Fruit fly (Drosophila melanogaster) whole organism, embryonic: Measurements from ENCODE around the gene tho2.

Experiments used
- Adf1 ChIP-seq: fragments of 200-800 bp; sonication (Bioruptor generic); IDR thresholded peaks from 2 replicates; pipeline ENCODE4 v1.3.6; 2022; ENCODE audit warnings: missing biosample characterization, missing genetic modification characterization
- CG10979 ChIP-seq: fragments of 200-800 bp; sonication (Bioruptor generic); optimal IDR thresholded peaks from 2 replicates; lab custom pipeline; 2018; ENCODE audit warnings: missing biosample characterization, mild to moderate bottlenecking, missing genetic modification characterization, moderate library complexity
- CG11085 ChIP-seq: fragments of 200-800 bp; sonication (Bioruptor generic); IDR thresholded peaks from 2 replicates; pipeline ENCODE4 v1.3.6; 2022; ENCODE audit warnings: missing biosample characterization, missing genetic modification characterization
- CG11560 ChIP-seq: fragments of 200-800 bp; sonication (Bioruptor generic); IDR thresholded peaks from 3 replicates; pipeline ENCODE4 v1.3.6; 2022; ENCODE audit warnings: missing biosample characterization, missing genetic modification characterization
- CG11695 ChIP-seq: fragments of 200-800 bp; sonication (Bioruptor generic); IDR thresholded peaks from 3 replicates; pipeline ENCODE4 v1.3.6; 2022; ENCODE audit warnings: missing biosample characterization, missing genetic modification characterization
- CG12219 ChIP-seq: fragments of 200-800 bp; sonication (Bioruptor generic); optimal IDR thresholded peaks from 3 replicates; lab custom pipeline; 2018; ENCODE audit warnings: missing biosample characterization, mild to moderate bottlenecking, missing genetic modification characterization
- CG14050 ChIP-seq: fragments of 200-800 bp; sonication (Bioruptor generic); IDR thresholded peaks from 3 replicates; pipeline ENCODE4 v1.3.6; 2022; ENCODE audit warnings: missing biosample characterization, missing genetic modification characterization
- CG14710 ChIP-seq: fragments of 200-800 bp; sonication (Bioruptor generic); optimal IDR thresholded peaks from 3 replicates; lab custom pipeline; 2019; ENCODE audit warnings: missing biosample characterization, mild to moderate bottlenecking, missing genetic modification characterization, moderate library complexity
- CG14965 ChIP-seq: fragments of 200-800 bp; sonication (Bioruptor generic); optimal IDR thresholded peaks from 2 replicates; lab custom pipeline; 2016; ENCODE audit warnings: missing biosample characterization, missing genetic modification characterization, borderline replicate concordance
- CG15011 ChIP-seq: fragments of 200-800 bp; sonication (Bioruptor generic); optimal IDR thresholded peaks from 3 replicates; lab custom pipeline; 2018; ENCODE audit warnings: missing biosample characterization, mild to moderate bottlenecking, missing genetic modification characterization
- CG15073 ChIP-seq: fragments of 200-800 bp; sonication (Bioruptor generic); optimal IDR thresholded peaks from 2 replicates; lab custom pipeline; 2016; ENCODE audit warnings: missing biosample characterization, missing genetic modification characterization
- CG1603 ChIP-seq: fragments of 200-800 bp; sonication (Bioruptor generic); optimal IDR thresholded peaks from 2 replicates; lab custom pipeline; 2019; ENCODE audit warnings: missing biosample characterization, mild to moderate bottlenecking, missing genetic modification characterization, moderate library complexity
- CG32767 ChIP-seq: fragments of 200-800 bp; sonication (Bioruptor generic); IDR thresholded peaks from 2 replicates; pipeline ENCODE4 v1.3.6; 2022; ENCODE audit warnings: missing biosample characterization, missing genetic modification characterization
- CG32772 ChIP-seq: fragments of 200-800 bp; sonication (Bioruptor generic); IDR thresholded peaks from 2 replicates; pipeline ENCODE4 v1.3.6; 2022; ENCODE audit warnings: missing biosample characterization, missing genetic modification characterization
- CG4404 ChIP-seq: fragments of 200-800 bp; sonication (Bioruptor generic); IDR thresholded peaks from 2 replicates; pipeline ENCODE4 v1.3.6; 2022; ENCODE audit warnings: missing biosample characterization, missing genetic modification characterization
- CG4730 ChIP-seq: fragments of 200-800 bp; sonication (Bioruptor generic); IDR thresholded peaks from 2 replicates; pipeline ENCODE4 v1.3.6; 2022; ENCODE audit warnings: missing biosample characterization, missing genetic modification characterization
- CG7786 ChIP-seq: fragments of 200-800 bp; sonication (Bioruptor generic); optimal IDR thresholded peaks from 2 replicates; lab custom pipeline; 2016; ENCODE audit warnings: missing biosample characterization, missing genetic modification characterization
- CG7963 ChIP-seq: fragments of 200-800 bp; sonication (Bioruptor generic); IDR thresholded peaks from 3 replicates; pipeline ENCODE4 v1.3.6; 2022; ENCODE audit warnings: missing biosample characterization, missing genetic modification characterization; ENCODE audit not compliant: partially characterized antibody
- CG8089 ChIP-seq: fragments of 200-800 bp; sonication (Bioruptor generic); optimal IDR thresholded peaks from 3 replicates; lab custom pipeline; 2016; ENCODE audit warnings: missing biosample characterization, missing genetic modification characterization
- E2f1 ChIP-seq: fragments of 200-800 bp; sonication (Bioruptor generic); IDR thresholded peaks from 2 replicates; pipeline ENCODE4 v1.3.6; 2022; ENCODE audit warnings: missing biosample characterization, missing genetic modification characterization
- E2f2 ChIP-seq: fragments of 200-800 bp; sonication (Bioruptor generic); IDR thresholded peaks from 2 replicates; pipeline ENCODE4 v1.3.6; 2022; ENCODE audit warnings: missing biosample characterization, missing genetic modification characterization
- Fer3 ChIP-seq: fragments of 200-800 bp; sonication (Bioruptor generic); optimal IDR thresholded peaks from 2 replicates; lab custom pipeline; 2018; ENCODE audit warnings: missing biosample characterization, mild to moderate bottlenecking, missing genetic modification characterization, moderate library complexity
- H15 ChIP-seq: fragments of 200-800 bp; sonication (Bioruptor generic); IDR thresholded peaks from 3 replicates; pipeline ENCODE4 v1.3.6; 2022; ENCODE audit warnings: missing biosample characterization, missing genetic modification characterization
- HLH4C ChIP-seq: fragments of 200-800 bp; sonication (Bioruptor generic); IDR thresholded peaks from 3 replicates; pipeline ENCODE4 v1.3.6; 2022; ENCODE audit warnings: missing biosample characterization, missing genetic modification characterization; ENCODE audit not compliant: partially characterized antibody
- Hand ChIP-seq: fragments of 200-800 bp; sonication (Bioruptor generic); optimal IDR thresholded peaks from 2 replicates; lab custom pipeline; 2017; ENCODE audit warnings: mild to moderate bottlenecking, missing biosample characterization, missing genetic modification reagents, missing genetic modification characterization
- Hr51 ChIP-seq, 2 experiments: fragments of 200-800 bp; sonication (Bioruptor generic); optimal IDR thresholded peaks; 2 replicates in 1 of 2; 3 replicates in 1 of 2; lab custom pipeline; 2016 to 2018; ENCODE audit warnings: missing biosample characterization in 2 of 2, missing genetic modification characterization in 2 of 2, mild to moderate bottlenecking in 1 of 2, moderate library complexity in 1 of 2
- Mrtf ChIP-seq: fragments of 200-800 bp; sonication (Bioruptor generic); IDR thresholded peaks from 3 replicates; pipeline ENCODE4 v1.3.6; 2022; ENCODE audit warnings: missing biosample characterization, missing genetic modification characterization
- Neu2 ChIP-seq: fragments of 200-800 bp; sonication (Bioruptor generic); optimal IDR thresholded peaks from 3 replicates; lab custom pipeline; 2016; ENCODE audit warnings: missing biosample characterization, missing genetic modification characterization, borderline replicate concordance
- Nf-YA ChIP-seq: fragments of 200-800 bp; sonication (Bioruptor generic); IDR thresholded peaks from 2 replicates; pipeline ENCODE4 v1.3.6; 2022; ENCODE audit warnings: missing biosample characterization, missing genetic modification characterization
- Oli ChIP-seq: fragments of 200-800 bp; sonication (Bioruptor generic); optimal IDR thresholded peaks from 2 replicates; lab custom pipeline; 2018; ENCODE audit warnings: missing biosample characterization, mild to moderate bottlenecking, missing genetic modification characterization, moderate library complexity
- YL-1 ChIP-seq: fragments of 200-800 bp; sonication (Bioruptor generic); optimal IDR thresholded peaks from 3 replicates; lab custom pipeline; 2017; ENCODE audit warnings: missing biosample characterization, mild to moderate bottlenecking, missing genetic modification characterization
- ara ChIP-seq: fragments of 200-800 bp; sonication (Bioruptor generic); IDR thresholded peaks from 2 replicates; pipeline ENCODE4 v1.3.6; 2022; ENCODE audit warnings: missing biosample characterization, missing genetic modification characterization
- bab2 ChIP-seq: fragments of 200-800 bp; sonication (Bioruptor generic); optimal IDR thresholded peaks from 2 replicates; lab custom pipeline; 2016; ENCODE audit warnings: missing biosample characterization, missing genetic modification characterization
- bbx ChIP-seq: fragments of 200-800 bp; sonication (Bioruptor generic); IDR thresholded peaks from 2 replicates; pipeline ENCODE4 v1.3.6; 2022; ENCODE audit warnings: missing biosample characterization, missing genetic modification characterization; ENCODE audit not compliant: partially characterized antibody
- bcd ChIP-seq: fragments of 200-800 bp; sonication (Bioruptor generic); optimal IDR thresholded peaks from 2 replicates; lab custom pipeline; 2017; ENCODE audit warnings: missing biosample characterization, mild to moderate bottlenecking, missing genetic modification characterization
- cato ChIP-seq: fragments of 200-800 bp; sonication (Bioruptor generic); optimal IDR thresholded peaks from 2 replicates; lab custom pipeline; 2016; ENCODE audit warnings: missing biosample characterization, missing genetic modification characterization, borderline replicate concordance
- ewg ChIP-seq: fragments of 200-800 bp; sonication (Bioruptor generic); optimal IDR thresholded peaks from 3 replicates; lab custom pipeline; 2017; ENCODE audit warnings: mild to moderate bottlenecking, missing biosample characterization, missing genetic modification reagents, missing genetic modification characterization
- fru ChIP-seq: fragments of >200 bp; optimal IDR thresholded peaks from 2 replicates; lab custom pipeline; 2017
- grn ChIP-seq: fragments of 200-800 bp; sonication (Bioruptor generic); optimal IDR thresholded peaks from 3 replicates; lab custom pipeline; 2017; ENCODE audit warnings: missing biosample characterization, missing genetic modification characterization
- h ChIP-seq: fragments of >200 bp; optimal IDR thresholded peaks from 2 replicates; lab custom pipeline; 2017
- ham ChIP-seq: fragments of 200-800 bp; sonication (Bioruptor generic); IDR thresholded peaks from 2 replicates; pipeline ENCODE4 v1.3.6; 2022; ENCODE audit warnings: missing biosample characterization, missing genetic modification characterization
- insv ChIP-seq, 2 experiments: fragments of 200-800 bp; sonication (Bioruptor generic); optimal IDR thresholded peaks; 3 replicates each; lab custom pipeline; 2016 to 2018; ENCODE audit warnings: missing biosample characterization in 2 of 2, missing genetic modification characterization in 2 of 2
- lilli ChIP-seq: fragments of 200-800 bp; sonication (Bioruptor generic); optimal IDR thresholded peaks from 3 replicates; lab custom pipeline; 2016; ENCODE audit warnings: missing biosample characterization, missing genetic modification characterization
- mirr ChIP-seq: fragments of 200-800 bp; sonication (Bioruptor generic); optimal IDR thresholded peaks from 3 replicates; lab custom pipeline; 2018; ENCODE audit warnings: missing biosample characterization, mild to moderate bottlenecking, missing genetic modification characterization
- nom ChIP-seq: fragments of 200-800 bp; sonication (Bioruptor generic); optimal IDR thresholded peaks from 2 replicates; lab custom pipeline; 2017; ENCODE audit warnings: missing biosample characterization, missing genetic modification characterization, mild to moderate bottlenecking, moderate library complexity, missing genetic modification reagents
- pan ChIP-seq, 4 experiments: fragments of >200 bp in 3 of 4; fragments of 200-800 bp in 1 of 4; sonication (Bioruptor generic) in 1 of 4; optimal IDR thresholded peaks in 3 of 4; IDR thresholded peaks in 1 of 4; 2 replicates each; pipeline versions ENCODE4 v1.3.6 to Lab custom; 2017 to 2022; ENCODE audit warnings: missing biosample characterization in 2 of 4, missing genetic modification characterization in 2 of 4, mixed read lengths in 1 of 4
- tin ChIP-seq: fragments of 200-800 bp; sonication (Bioruptor generic); optimal IDR thresholded peaks from 3 replicates; lab custom pipeline; 2016; ENCODE audit warnings: missing biosample characterization, missing genetic modification characterization
- tio ChIP-seq: fragments of 200-800 bp; sonication (Bioruptor generic); optimal IDR thresholded peaks from 2 replicates; lab custom pipeline; 2017; ENCODE audit warnings: missing biosample characterization, missing genetic modification characterization, inconsistent platforms
- trem ChIP-seq: fragments of 200-800 bp; optimal IDR thresholded peaks from 3 replicates; lab custom pipeline; 2019; ENCODE audit warnings: missing biosample characterization, mild to moderate bottlenecking, missing genetic modification characterization, moderate library complexity
- wdn ChIP-seq: fragments of 200-800 bp; sonication (Bioruptor generic); IDR thresholded peaks from 2 replicates; pipeline ENCODE4 v1.3.6; 2022; ENCODE audit warnings: missing biosample characterization, missing genetic modification characterization
- zfh2 ChIP-seq: fragments of 200-800 bp; sonication (Bioruptor generic); optimal IDR thresholded peaks from 2 replicates; lab custom pipeline; 2016; ENCODE audit warnings: missing biosample characterization, missing genetic modification characterization

The tho2 gene

dm6 chr2L:2180120-2180539, 35.1 kb upstream of the tho2 start (continued):
- TF ChIP-seq H15 (GFP tag; lab: Robert Waterston, UW), result peak; percentile 88
- TF ChIP-seq ewg, result peak; percentile 85
- peak; percentile 9 for TF ChIP-seq zfh2
- TF ChIP-seq tin (GFP tag; lab: Kevin White, UChicago), result peak; percentile 91
- TF ChIP-seq ara (GFP tag; lab: Robert Waterston, UW), result peak; percentile 94
- no peak for TF ChIP-seq pan (optimal IDR thresholded peaks at IDR 0.05; lab: Kevin White, UChicago)
- TF ChIP-seq pan (GFP tag; optimal IDR thresholded peaks at IDR 0.05 in 1 of 2, IDR thresholded peaks at IDR 0.05 in 1 of 2), result peak in 1 of 2 experiments; percentile 91
- peak; percentile 81 for TF ChIP-seq Nf-YA (GFP tag; lab: Robert Waterston, UW)
- TF ChIP-seq Adf1 (GFP tag; lab: Robert Waterston, UW), result peak; percentile 48
- TF ChIP-seq wdn, result peak; percentile 81
- TF ChIP-seq CG11085 (GFP tag; lab: Robert Waterston, UW), result peak; percentile 63; the same call in 1 of the 2 replicates
- peak; percentile 29 for TF ChIP-seq grn (GFP tag; lab: Kevin White, UChicago)
- TF ChIP-seq CG32767 (GFP tag; lab: Robert Waterston, UW), result peak; percentile 85
- TF ChIP-seq CG14710 (tag; lab: Kevin White, UChicago), result peak; percentile 92
- TF ChIP-seq CG15073 (GFP tag; lab: Kevin White, UChicago), result peak; percentile 55
- TF ChIP-seq CG11560 (tag; lab: Robert Waterston, UW), result peak; percentile 59; the same call in 2 of the 3 replicates
- TF ChIP-seq h (lab: Kevin White, UChicago), result no peak
- no peak for TF ChIP-seq HLH4C
- peak; percentile 63 for TF ChIP-seq tio (GFP tag; lab: Kevin White, UChicago)
- peak; percentile 70 for TF ChIP-seq CG8089 (GFP tag; lab: Kevin White, UChicago)
- no peak for TF ChIP-seq CG7963 (GFP tag; lab: Robert Waterston, UW)
- TF ChIP-seq YL-1, result peak; percentile 27
- peak; percentile 86 for TF ChIP-seq CG15011 (GFP tag; lab: Kevin White, UChicago)
- TF ChIP-seq CG14965, result peak; percentile 21
- peak; percentile 82 for TF ChIP-seq E2f1 (GFP tag; lab: Robert Waterston, UW)
- TF ChIP-seq fru (lab: Kevin White, UChicago), result no peak
- no peak for TF ChIP-seq Neu2 (GFP tag; lab: Kevin White, UChicago)
- TF ChIP-seq CG4404, result peak; percentile 84
- peak; percentile 87 for TF ChIP-seq Mrtf (GFP tag; lab: Robert Waterston, UW)
- TF ChIP-seq CG10979 (tag; lab: Kevin White, UChicago), result peak; percentile 96
- peak; percentile 67 for TF ChIP-seq Hand (GFP tag; lab: Kevin White, UChicago)
- TF ChIP-seq CG4730 (GFP tag; lab: Robert Waterston, UW), result peak; percentile 84
- no peak for TF ChIP-seq bbx (GFP tag; lab: Robert Waterston, UW)
- peak; percentile 90 for TF ChIP-seq bcd (GFP tag; lab: Kevin White, UChicago)
- peak; percentile 78 for TF ChIP-seq nom (GFP tag; lab: Kevin White, UChicago)
- peak; percentile 91 for TF ChIP-seq trem (tag; lab: Kevin White, UChicago)
- peak; percentile 80 for TF ChIP-seq CG14050 (GFP tag; lab: Robert Waterston, UW)
- TF ChIP-seq CG12219 (GFP tag; lab: Kevin White, UChicago), result peak; percentile 89
- TF ChIP-seq E2f2 (GFP tag; lab: Robert Waterston, UW), result peak; percentile 69
- TF ChIP-seq Oli (tag; lab: Kevin White, UChicago), result peak; percentile 93
- TF ChIP-seq Fer3 (tag; lab: Kevin White, UChicago), result peak; percentile 88
- TF ChIP-seq lilli (GFP tag; lab: Kevin White, UChicago), result peak; percentile 77
- TF ChIP-seq CG7786 (GFP tag; lab: Kevin White, UChicago), result peak; percentile 64
- TF ChIP-seq CG32772 (GFP tag; lab: Robert Waterston, UW), result peak; percentile 90
- peak; percentile 80 for TF ChIP-seq cato
- peak; percentile 74 for TF ChIP-seq bab2 (GFP tag; lab: Kevin White, UChicago)
- peak; percentile 91 for TF ChIP-seq CG1603 (tag; lab: Kevin White, UChicago)
- TF ChIP-seq CG11695 (GFP tag; lab: Robert Waterston, UW), result peak; percentile 89
- TF ChIP-seq mirr, result no peak
- TF ChIP-seq ham (GFP tag; lab: Robert Waterston, UW), result peak; percentile 60; the same call in 1 of the 2 replicates
- peak; percentile 64 to 94 for TF ChIP-seq Hr51 (GFP tag; optimal IDR thresholded peaks at IDR 0.05; lab: Kevin White, UChicago)
- TF ChIP-seq insv (GFP tag; optimal IDR thresholded peaks at IDR 0.05; lab: Kevin White, UChicago), result no peak
